Worm (Caenorhabditis elegans) whole organism, L2 larva: Measurements from ENCODE around the gene F38B7.10.

Experiments
- C34F6.9 ChIP-seq: fragments of 150-350 bp; optimal IDR thresholded peaks from 2 replicates; lab custom pipeline; 2014; ENCODE audit warnings: missing biosample characterization, missing genetic modification characterization
- F13H6.1 ChIP-seq: sonication (generic microtip); optimal IDR thresholded peaks from 2 replicates; lab custom pipeline; 2016; ENCODE audit warnings: missing genetic modification characterization, missing compliant biosample characterization
- R02D3.7 ChIP-seq: fragments of 150-350 bp; optimal IDR thresholded peaks from 2 replicates; lab custom pipeline; 2014; ENCODE audit warnings: missing biosample characterization, missing genetic modification characterization
- Y55F3AM.14 ChIP-seq: fragments of 200-800 bp; sonication (Bioruptor generic); optimal IDR thresholded peaks from 2 replicates; lab custom pipeline; 2018; ENCODE audit warnings: mild to moderate bottlenecking, missing genetic modification characterization, missing compliant biosample characterization
- ZK546.5 ChIP-seq: sonication (generic microtip); optimal IDR thresholded peaks from 2 replicates; lab custom pipeline; 2017; ENCODE audit warnings: missing biosample characterization, missing genetic modification characterization
- alr-1 ChIP-seq: fragments of 150-350 bp; optimal IDR thresholded peaks from 2 replicates; lab custom pipeline; 2014; ENCODE audit warnings: missing biosample characterization, missing genetic modification characterization
- aly-2 ChIP-seq: fragments of 150-350 bp; optimal IDR thresholded peaks from 2 replicates; lab custom pipeline; 2014; ENCODE audit warnings: missing biosample characterization, missing genetic modification characterization
- ama-1 ChIP-seq: fragments of 150-350 bp; optimal IDR thresholded peaks from 2 replicates; lab custom pipeline; 2018; ENCODE audit warnings: inconsistent platforms
- blmp-1 ChIP-seq: sonication (generic microtip); optimal IDR thresholded peaks from 2 replicates; lab custom pipeline; 2017; ENCODE audit warnings: missing genetic modification characterization, mild to moderate bottlenecking, missing compliant biosample characterization, antibody characterized with exemption, moderate library complexity; ENCODE audit not compliant: insufficient read depth
- ceh-16 ChIP-seq: fragments of 150-350 bp; optimal IDR thresholded peaks from 2 replicates; lab custom pipeline; 2014; ENCODE audit warnings: missing biosample characterization, missing genetic modification characterization
- ceh-82 ChIP-seq: fragments of 150-350 bp; optimal IDR thresholded peaks from 2 replicates; lab custom pipeline; 2014; ENCODE audit warnings: missing biosample characterization, missing genetic modification characterization
- crh-2 ChIP-seq: sonication (generic microtip); optimal IDR thresholded peaks from 2 replicates; lab custom pipeline; 2017; ENCODE audit warnings: missing biosample characterization, missing genetic modification characterization
- dmd-4 ChIP-seq: sonication (generic microtip); optimal IDR thresholded peaks from 2 replicates; lab custom pipeline; 2017; ENCODE audit warnings: missing biosample characterization, missing genetic modification characterization
- egl-27 ChIP-seq: sonication (generic microtip); optimal IDR thresholded peaks from 3 replicates; lab custom pipeline; 2017; ENCODE audit warnings: missing biosample characterization, missing genetic modification reagents, missing genetic modification characterization
- elt-1 ChIP-seq: fragments of 150-350 bp; optimal IDR thresholded peaks from 2 replicates; lab custom pipeline; 2014; ENCODE audit warnings: missing biosample characterization, missing genetic modification characterization
- elt-3 ChIP-seq: sonication (generic microtip); optimal IDR thresholded peaks from 2 replicates; lab custom pipeline; 2017; ENCODE audit warnings: missing biosample characterization, missing genetic modification characterization
- fos-1 ChIP-seq: fragments of 150-350 bp; optimal IDR thresholded peaks from 2 replicates; lab custom pipeline; 2014; ENCODE audit warnings: missing biosample characterization, missing genetic modification characterization
- gmeb-1 ChIP-seq: fragments of 150-350 bp; optimal IDR thresholded peaks from 2 replicates; lab custom pipeline; 2014; ENCODE audit warnings: missing biosample characterization, missing genetic modification characterization
- lin-11 ChIP-seq: fragments of 150-350 bp; sonication (generic microtip); optimal IDR thresholded peaks from 2 replicates; lab custom pipeline; 2014; ENCODE audit warnings: missing biosample characterization, missing genetic modification characterization, inconsistent platforms, mixed read lengths
- lin-13 ChIP-seq: fragments of 150-350 bp; optimal IDR thresholded peaks from 2 replicates; lab custom pipeline; 2014; ENCODE audit warnings: missing biosample characterization, missing genetic modification reagents, missing genetic modification characterization
- lin-39 ChIP-seq: fragments of 150-350 bp; optimal IDR thresholded peaks from 2 replicates; lab custom pipeline; 2014; ENCODE audit warnings: missing biosample characterization, missing genetic modification reagents, missing genetic modification characterization
- lsy-2 ChIP-seq, 2 experiments: fragments of 150-350 bp in 1 of 2; sonication (generic microtip) in 1 of 2; optimal IDR thresholded peaks; 2 replicates each; lab custom pipeline; 2014 to 2017; ENCODE audit warnings: missing biosample characterization in 2 of 2, missing genetic modification characterization in 2 of 2
- mab-5 ChIP-seq: fragments of 150-350 bp; optimal IDR thresholded peaks from 2 replicates; lab custom pipeline; 2014; ENCODE audit warnings: missing biosample characterization, missing genetic modification characterization
- mbf-1 ChIP-seq: sonication (generic microtip); optimal IDR thresholded peaks from 2 replicates; lab custom pipeline; 2017; ENCODE audit warnings: missing biosample characterization, missing genetic modification characterization
- mdl-1 ChIP-seq, 2 experiments: fragments of 150-350 bp in 1 of 2; sonication (generic microtip) in 1 of 2; optimal IDR thresholded peaks; 2 replicates each; lab custom pipeline; 2017; ENCODE audit warnings: missing biosample characterization in 2 of 2, missing genetic modification characterization in 2 of 2
- nhr-10 ChIP-seq: sonication (generic microtip); optimal IDR thresholded peaks from 2 replicates; lab custom pipeline; 2017; ENCODE audit warnings: missing biosample characterization, missing genetic modification characterization
- nhr-11 ChIP-seq: fragments of 150-350 bp; optimal IDR thresholded peaks from 2 replicates; lab custom pipeline; 2014; ENCODE audit warnings: missing biosample characterization, missing genetic modification characterization
- nhr-12 ChIP-seq: fragments of 150-350 bp; optimal IDR thresholded peaks from 2 replicates; lab custom pipeline; 2014; ENCODE audit warnings: missing biosample characterization, missing genetic modification characterization
- nhr-129 ChIP-seq: fragments of 150-350 bp; optimal IDR thresholded peaks from 2 replicates; lab custom pipeline; 2014; ENCODE audit warnings: missing biosample characterization, missing genetic modification characterization
- nhr-21 ChIP-seq: fragments of 150-350 bp; optimal IDR thresholded peaks from 2 replicates; lab custom pipeline; 2014; ENCODE audit warnings: missing biosample characterization, missing genetic modification characterization
- nhr-23 ChIP-seq: fragments of 150-350 bp; optimal IDR thresholded peaks from 2 replicates; lab custom pipeline; 2014; ENCODE audit warnings: missing biosample characterization, missing genetic modification reagents, missing genetic modification characterization
- nhr-237 ChIP-seq: fragments of 150-350 bp; optimal IDR thresholded peaks from 2 replicates; lab custom pipeline; 2014; ENCODE audit warnings: missing biosample characterization, missing genetic modification characterization
- nhr-25 ChIP-seq: fragments of 150-350 bp; sonication (generic microtip); optimal IDR thresholded peaks from 3 replicates; lab custom pipeline; 2014; ENCODE audit warnings: missing biosample characterization, missing genetic modification characterization
- nhr-6 ChIP-seq: fragments of 150-350 bp; optimal IDR thresholded peaks from 2 replicates; lab custom pipeline; 2014; ENCODE audit warnings: missing biosample characterization, missing genetic modification characterization
- nhr-77 ChIP-seq: fragments of 150-350 bp; optimal IDR thresholded peaks from 2 replicates; lab custom pipeline; 2014; ENCODE audit warnings: missing biosample characterization, missing genetic modification characterization
- peb-1 ChIP-seq: fragments of 150-350 bp; optimal IDR thresholded peaks from 2 replicates; lab custom pipeline; 2014; ENCODE audit warnings: missing biosample characterization, missing genetic modification characterization
- sem-4 ChIP-seq: fragments of 150-350 bp; optimal IDR thresholded peaks from 2 replicates; lab custom pipeline; 2014; ENCODE audit warnings: missing biosample characterization, missing genetic modification reagents, missing genetic modification characterization
- skn-1 ChIP-seq: sonication (generic microtip); optimal IDR thresholded peaks from 2 replicates; lab custom pipeline; 2017; ENCODE audit warnings: missing biosample characterization, missing genetic modification characterization
- sma-3 ChIP-seq: sonication (generic microtip); optimal IDR thresholded peaks from 2 replicates; lab custom pipeline; 2016; ENCODE audit warnings: missing genetic modification reagents, missing genetic modification characterization, missing compliant biosample characterization
- sma-9 ChIP-seq, 2 experiments: fragments of 150-350 bp in 1 of 2; sonication (generic microtip) in 1 of 2; optimal IDR thresholded peaks; 2 replicates each; lab custom pipeline; 2014 to 2016; ENCODE audit warnings: missing genetic modification characterization in 2 of 2, mild to moderate bottlenecking in 1 of 2, missing biosample characterization in 1 of 2, missing compliant biosample characterization in 1 of 2, missing genetic modification reagents in 1 of 2, moderate library complexity in 1 of 2
- snpc-4 ChIP-seq: fragments of 150-350 bp; optimal IDR thresholded peaks from 2 replicates; lab custom pipeline; 2014; ENCODE audit warnings: missing biosample characterization, missing genetic modification characterization
- unc-55 ChIP-seq: fragments of 150-350 bp; sonication (generic microtip); optimal IDR thresholded peaks from 3 replicates; lab custom pipeline; 2014; ENCODE audit warnings: missing biosample characterization, missing genetic modification reagents, missing genetic modification characterization
- unc-62 ChIP-seq: fragments of 150-350 bp; optimal IDR thresholded peaks from 2 replicates; lab custom pipeline; 2014; ENCODE audit warnings: missing biosample characterization, missing genetic modification reagents, missing genetic modification characterization
- zag-1 ChIP-seq: fragments of 150-350 bp; optimal IDR thresholded peaks from 2 replicates; lab custom pipeline; 2014; ENCODE audit warnings: missing biosample characterization, missing genetic modification characterization
- ztf-1 ChIP-seq: fragments of 200-800 bp; sonication (Bioruptor generic); conservative IDR thresholded peaks from 2 replicates; pipeline ENCODE4 v1.3.6; 2022; ENCODE audit warnings: missing genetic modification characterization, missing compliant biosample characterization
- ztf-11 ChIP-seq: sonication (generic microtip); optimal IDR thresholded peaks from 2 replicates; lab custom pipeline; 2017; ENCODE audit warnings: missing biosample characterization, missing genetic modification characterization
- ztf-4 ChIP-seq: fragments of 150-350 bp; optimal IDR thresholded peaks from 2 replicates; lab custom pipeline; 2014; ENCODE audit warnings: missing biosample characterization, missing genetic modification characterization

The F38B7.10 gene

ce11 chrV:11517789-11518188 lies 27.5 kb upstream of the F38B7.10 start, which contains the start of gene C55A6.4:
Gene C55A6.4, minus strand, starts transcription at chrV:11517889.
- TF ChIP-seq C34F6.9 (tag; lab: Kevin White, UChicago) (no peak), lsy-2 (tag; optimal IDR thresholded peaks at IDR 0.05; lab: Kevin White, UChicago) (no peak)
- TF ChIP-seq, all 48 proteins: peak for 0

- TF ChIP-seq mbf-1 (tag; lab: Kevin White, UChicago) (no peak), sma-9 (GFP tag; optimal IDR thresholded peaks at IDR 0.05; lab: Kevin White, UChicago) (no peak), sma-9 (tag; optimal IDR thresholded peaks at IDR 0.05; lab: Kevin White, UChicago) (no peak), gmeb-1 (tag; lab: Kevin White, UChicago) (no peak), zag-1 (tag; lab: Kevin White, UChicago) (no peak), ztf-11 (tag; lab: Kevin White, UChicago) (no peak), lin-39 (tag; lab: Kevin White, UChicago) (no peak), ztf-4 (tag; lab: Kevin White, UChicago) (no peak), nhr-25 (tag; lab: Kevin White, UChicago) (no peak), nhr-129 (tag; lab: Kevin White, UChicago) (no peak), nhr-11 (no peak), nhr-6 (tag; lab: Kevin White, UChicago) (no peak), dmd-4 (tag; lab: Kevin White, UChicago) (no peak), egl-27 (tag; lab: Kevin White, UChicago) (no peak), fos-1 (no peak), C34F6.9 (tag; lab: Kevin White, UChicago) (no peak), skn-1 (tag; lab: Kevin White, UChicago) (no peak), Y55F3AM.14 (GFP tag; lab: Kevin White, UChicago) (no peak), nhr-237 (no peak), unc-55 (no peak), ZK546.5 (no peak)
Measured at ce11 chrV:11520215-11520614, 25.1 kb upstream of the F38B7.10 start, which contains the start of the genes C55A6.11 and C55A6.7. Gene C55A6.11, plus strand, starts transcription at chrV:11520515. Gene C55A6.7, minus strand, starts transcription at chrV:11520530.

- TF ChIP-seq lsy-2 (tag; optimal IDR thresholded peaks at IDR 0.05; lab: Kevin White, UChicago): peak; percentile 87 to 93
- peak; percentile 59 for TF ChIP-seq nhr-237
- no peak for TF ChIP-seq aly-2 (tag; lab: Kevin White, UChicago)
- TF ChIP-seq elt-1: no peak
- peak; percentile 91 for TF ChIP-seq C34F6.9 (tag; lab: Kevin White, UChicago)
- TF ChIP-seq ceh-82 (tag; lab: Kevin White, UChicago): no peak
- peak; percentile 72 for TF ChIP-seq nhr-129 (tag; lab: Kevin White, UChicago)
- peak; percentile 31 for TF ChIP-seq unc-62 (GFP tag; lab: Kevin White, UChicago)
- peak; percentile 84 for TF ChIP-seq lin-13 (GFP tag; lab: Kevin White, UChicago)
- TF ChIP-seq nhr-21 (tag; lab: Kevin White, UChicago): peak; percentile 75
- peak; percentile 91 for TF ChIP-seq nhr-25 (tag; lab: Kevin White, UChicago)
- TF ChIP-seq nhr-77 (tag; lab: Kevin White, UChicago): peak; percentile 62
- TF ChIP-seq elt-3: no peak
- TF ChIP-seq alr-1 (tag; lab: Kevin White, UChicago): no peak
- TF ChIP-seq gmeb-1 (tag; lab: Kevin White, UChicago): peak; percentile 99
- no peak for TF ChIP-seq ceh-16 (tag; lab: Kevin White, UChicago)
- peak; percentile 37 for TF ChIP-seq ztf-4 (tag; lab: Kevin White, UChicago)
- TF ChIP-seq zag-1 (tag; lab: Kevin White, UChicago): peak; percentile 58
- TF ChIP-seq crh-2 (tag; lab: Kevin White, UChicago): peak; percentile 74
- TF ChIP-seq mab-5 (tag; lab: Kevin White, UChicago): peak; percentile 81
- TF ChIP-seq nhr-10 (tag; lab: Kevin White, UChicago): peak; percentile 36
- no peak for TF ChIP-seq nhr-11
- no peak for TF ChIP-seq ama-1 (lab: Kevin White, UChicago)
- TF ChIP-seq F13H6.1: peak; percentile 86
- TF ChIP-seq egl-27 (tag; lab: Kevin White, UChicago): peak; percentile 81
- TF ChIP-seq snpc-4 (tag; lab: Kevin White, UChicago): peak; percentile 55
- TF ChIP-seq lin-39 (tag; lab: Kevin White, UChicago): no peak
- no peak for TF ChIP-seq peb-1 (tag; lab: Kevin White, UChicago)
- peak; percentile 92 for TF ChIP-seq unc-55
- no peak for TF ChIP-seq nhr-23 (tag; lab: Kevin White, UChicago)
- peak in 1 of 2 experiments; percentile 60 for TF ChIP-seq mdl-1 (tag; optimal IDR thresholded peaks at IDR 0.05; lab: Kevin White, UChicago)
- peak; percentile 63 for TF ChIP-seq sem-4 (tag; lab: Kevin White, UChicago)
- TF ChIP-seq blmp-1: peak; percentile 41
- TF ChIP-seq lin-11 (tag; lab: Kevin White, UChicago): peak; percentile 79
- TF ChIP-seq sma-3 (GFP tag; lab: Kevin White, UChicago): peak; percentile 83
- TF ChIP-seq ztf-11 (tag; lab: Kevin White, UChicago): no peak
- no peak for TF ChIP-seq dmd-4 (tag; lab: Kevin White, UChicago)
- no peak for TF ChIP-seq ZK546.5
- TF ChIP-seq ztf-1 (GFP tag; lab: Robert Waterston, UW): no peak
- TF ChIP-seq fos-1: peak; percentile 52
- peak; percentile 58 for TF ChIP-seq R02D3.7 (tag; lab: Kevin White, UChicago)
- TF ChIP-seq skn-1 (tag; lab: Kevin White, UChicago): no peak
- TF ChIP-seq Y55F3AM.14 (GFP tag; lab: Kevin White, UChicago): peak; percentile 46
- TF ChIP-seq nhr-12 (tag; lab: Kevin White, UChicago): peak; percentile 5
Measured at ce11 chrV:11521448-11521847, 23.9 kb upstream of the F38B7.10 start, which contains the start of gene pafo-1. Gene pafo-1, plus strand, starts transcription at chrV:11521703.
